Worm (Caenorhabditis elegans): ENCODE data around the gene srx-47.

- TF ChIP-seq zag-1 (tag; optimal IDR thresholded peaks at IDR 0.05) (no peak), pqm-1 (tag; optimal IDR thresholded peaks at IDR 0.05) (no peak), skn-1 (tag; optimal IDR thresholded peaks at IDR 0.05) (no peak), jun-1 (tag; optimal IDR thresholded peaks at IDR 0.05) (no peak), ceh-16 (tag; optimal IDR thresholded peaks at IDR 0.05) (no peak), pha-4 (tag; optimal IDR thresholded peaks at IDR 0.05) (no peak), elt-2 (tag; optimal IDR thresholded peaks at IDR 0.05) (peak; percentile 13)
Measured at ce11 chrV:9321185-9321584, 28.6 kb upstream of the srx-47 start, which contains the start of gene F44A2.7.
